Worm (Caenorhabditis elegans) whole organism, L3 larva: ENCODE measurements around the gene M04B2.6.

Experiments
- ZK546.5 ChIP-seq: sonication (generic microtip); optimal IDR thresholded peaks from 2 replicates; lab custom pipeline; 2017; ENCODE audit warnings: missing biosample characterization, missing genetic modification characterization
- ama-1 ChIP-seq: fragments of 150-350 bp; optimal IDR thresholded peaks from 2 replicates; lab custom pipeline; 2018
- ceh-82 ChIP-seq: fragments of 150-350 bp; optimal IDR thresholded peaks from 2 replicates; lab custom pipeline; 2014; ENCODE audit warnings: missing biosample characterization, missing genetic modification characterization
- lin-39 ChIP-seq: fragments of 150-350 bp; optimal IDR thresholded peaks from 2 replicates; lab custom pipeline; 2018; ENCODE audit warnings: missing biosample characterization, missing genetic modification reagents, missing genetic modification characterization
- nhr-28 ChIP-seq: fragments of 150-350 bp; optimal IDR thresholded peaks from 2 replicates; lab custom pipeline; 2014; ENCODE audit warnings: missing biosample characterization, missing genetic modification characterization
- tbx-2 ChIP-seq: sonication (generic microtip); optimal IDR thresholded peaks from 2 replicates; lab custom pipeline; 2016; ENCODE audit warnings: mild to moderate bottlenecking, missing genetic modification characterization, missing compliant biosample characterization
- unc-62 ChIP-seq: fragments of 150-350 bp; sonication (generic microtip); optimal IDR thresholded peaks from 4 replicates; lab custom pipeline; 2014; ENCODE audit warnings: missing biosample characterization, missing genetic modification reagents, missing genetic modification characterization

- no peak for TF ChIP-seq ZK546.5 (tag; lab: Kevin White, UChicago)
- TF ChIP-seq lin-39 (tag; lab: Kevin White, UChicago): no peak
- TF ChIP-seq tbx-2 (tag; lab: Kevin White, UChicago): no peak
- TF ChIP-seq ama-1 (lab: Kevin White, UChicago): no peak
- no peak for TF ChIP-seq unc-62
- no peak for TF ChIP-seq ceh-82 (tag; lab: Kevin White, UChicago)
- TF ChIP-seq nhr-28 (tag; lab: Kevin White, UChicago): no peak
Observed at ce11 chrIV:11492345-11492744, 18.2 kb downstream of the M04B2.6 start.
